Worm (Caenorhabditis elegans) whole organism, L1 larva: ENCODE data around the gene myrf-1.

Experiments
- C04F5.9 ChIP-seq: sonication (generic microtip); optimal IDR thresholded peaks from 2 replicates; lab custom pipeline; 2016; ENCODE audit warnings: missing genetic modification characterization, missing compliant biosample characterization
- C16A3.4 ChIP-seq: fragments of 150-350 bp; optimal IDR thresholded peaks from 2 replicates; lab custom pipeline; 2014; ENCODE audit warnings: missing biosample characterization, missing genetic modification characterization
- C34B4.2 ChIP-seq: sonication (generic microtip); optimal IDR thresholded peaks from 2 replicates; lab custom pipeline; 2017; ENCODE audit warnings: mild to moderate bottlenecking, missing genetic modification characterization, missing compliant biosample characterization
- F16B12.6 ChIP-seq: fragments of 150-350 bp; optimal IDR thresholded peaks from 2 replicates; lab custom pipeline; 2014; ENCODE audit warnings: missing biosample characterization, missing genetic modification characterization
- alr-1 ChIP-seq: fragments of 200-800 bp; sonication (Bioruptor generic); optimal IDR thresholded peaks from 2 replicates; lab custom pipeline; 2018; ENCODE audit warnings: borderline replicate concordance, mild to moderate bottlenecking, missing genetic modification characterization, missing compliant biosample characterization
- aly-2 ChIP-seq: fragments of 150-350 bp; optimal IDR thresholded peaks from 2 replicates; lab custom pipeline; 2014; ENCODE audit warnings: missing biosample characterization, missing genetic modification characterization
- ama-1 ChIP-seq: fragments of 150-350 bp; optimal IDR thresholded peaks from 2 replicates; lab custom pipeline; 2014
- blmp-1 ChIP-seq: fragments of 150-350 bp; optimal IDR thresholded peaks from 2 replicates; lab custom pipeline; 2014; ENCODE audit warnings: missing biosample characterization, missing genetic modification characterization
- ceh-8 ChIP-seq: fragments of 200-800 bp; sonication (Bioruptor generic); optimal IDR thresholded peaks from 2 replicates; lab custom pipeline; 2018; ENCODE audit warnings: mild to moderate bottlenecking, missing genetic modification characterization, moderate library complexity, missing compliant biosample characterization
- ceh-88 ChIP-seq: fragments of 200-800 bp; sonication (Bioruptor generic); IDR thresholded peaks from 2 replicates; pipeline ENCODE4 v1.3.6; 2022; ENCODE audit warnings: missing genetic modification characterization, missing compliant biosample characterization
- ces-1 ChIP-seq: fragments of 150-350 bp; optimal IDR thresholded peaks from 2 replicates; lab custom pipeline; 2014; ENCODE audit warnings: missing biosample characterization, missing genetic modification reagents, missing genetic modification characterization
- dpl-1 ChIP-seq, 3 experiments: fragments of 150-350 bp in 2 of 3; sonication (generic microtip) in 1 of 3; optimal IDR thresholded peaks; 2 replicates each; lab custom pipeline; 2014 to 2017; ENCODE audit warnings: missing biosample characterization in 3 of 3, missing genetic modification characterization in 3 of 3, missing genetic modification reagents in 3 of 3
- dsc-1 ChIP-seq: sonication (generic microtip); optimal IDR thresholded peaks from 2 replicates; lab custom pipeline; 2016; ENCODE audit warnings: mild to moderate bottlenecking, missing genetic modification characterization, missing compliant biosample characterization
- efl-1 ChIP-seq, 4 experiments: fragments of 150-350 bp; optimal IDR thresholded peaks in 3 of 4; peaks in 1 of 4; 1 replicate in 1 of 4; 2 replicates in 3 of 4; lab custom pipeline; 2014; ENCODE audit warnings: missing biosample characterization in 2 of 4, missing genetic modification characterization in 2 of 4, missing genetic modification reagents in 2 of 4
- egl-13 ChIP-seq: sonication (generic microtip); optimal IDR thresholded peaks from 2 replicates; lab custom pipeline; 2016; ENCODE audit warnings: missing genotype, missing genetic modification reagents, missing genetic modification characterization, missing compliant biosample characterization
- egl-27 ChIP-seq, 2 experiments: fragments of 150-350 bp in 1 of 2; sonication (generic microtip); optimal IDR thresholded peaks; 3 replicates each; lab custom pipeline; 2017 to 2018; ENCODE audit warnings: missing biosample characterization in 2 of 2, missing genetic modification characterization in 2 of 2, missing genetic modification reagents in 2 of 2
- elt-3 ChIP-seq, 6 experiments: fragments of 150-350 bp in 1 of 6; sonication (generic microtip); optimal IDR thresholded peaks; 2 replicates each; lab custom pipeline; 2017 to 2018; ENCODE audit warnings: missing biosample characterization in 6 of 6, missing genetic modification characterization in 6 of 6, inconsistent platforms in 1 of 6
- ets-5 ChIP-seq: fragments of 200-800 bp; sonication (Bioruptor generic); IDR thresholded peaks from 2 replicates; pipeline ENCODE4 v1.3.6; 2022; ENCODE audit warnings: missing genetic modification characterization, missing compliant biosample characterization
- fkh-10 ChIP-seq: sonication (generic microtip); optimal IDR thresholded peaks from 2 replicates; lab custom pipeline; 2017; ENCODE audit warnings: missing biosample characterization, missing genetic modification reagents, missing genetic modification characterization
- fkh-4 ChIP-seq: sonication (generic microtip); optimal IDR thresholded peaks from 2 replicates; lab custom pipeline; 2016; ENCODE audit warnings: missing compliant biosample characterization, missing genetic modification characterization, borderline replicate concordance
- hlh-4 ChIP-seq: sonication (generic microtip); optimal IDR thresholded peaks from 2 replicates; lab custom pipeline; 2016; ENCODE audit warnings: mild to moderate bottlenecking, missing genetic modification characterization, missing compliant biosample characterization
- isw-1 ChIP-seq: fragments of 200-800 bp; sonication (Bioruptor generic); IDR thresholded peaks from 2 replicates; pipeline ENCODE4 v1.3.6; 2022; ENCODE audit warnings: missing genetic modification characterization, missing compliant biosample characterization
- lin-13 ChIP-seq: fragments of 150-350 bp; optimal IDR thresholded peaks from 2 replicates; lab custom pipeline; 2014; ENCODE audit warnings: missing biosample characterization, missing genetic modification reagents, missing genetic modification characterization
- lin-15B ChIP-seq: fragments of 150-350 bp; sonication (generic microtip); optimal IDR thresholded peaks from 3 replicates; lab custom pipeline; 2014; ENCODE audit warnings: missing biosample characterization, missing genetic modification characterization
- lin-35 ChIP-seq, 2 experiments: fragments of 150-350 bp; optimal IDR thresholded peaks; 2 replicates each; lab custom pipeline; 2014; ENCODE audit warnings: missing biosample characterization in 2 of 2, missing genetic modification characterization in 2 of 2, missing genetic modification reagents in 2 of 2
- lin-39 ChIP-seq: fragments of 150-350 bp; optimal IDR thresholded peaks from 2 replicates; lab custom pipeline; 2014; ENCODE audit warnings: missing biosample characterization, missing genetic modification reagents, missing genetic modification characterization
- lir-3 ChIP-seq: sonication (generic microtip); optimal IDR thresholded peaks from 2 replicates; lab custom pipeline; 2016; ENCODE audit warnings: mild to moderate bottlenecking, missing genetic modification characterization, moderate library complexity, missing compliant biosample characterization; ENCODE audit not compliant: poor library complexity
- lsy-2 ChIP-seq, 2 experiments: fragments of 150-350 bp; optimal IDR thresholded peaks; 2 replicates each; lab custom pipeline; 2014; ENCODE audit warnings: missing biosample characterization in 2 of 2, missing genetic modification characterization in 2 of 2
- mab-9 ChIP-seq: fragments of 200-800 bp; sonication (Bioruptor generic); IDR thresholded peaks from 2 replicates; pipeline ENCODE4 v1.3.6; 2022; ENCODE audit warnings: missing genetic modification reagents, missing genetic modification characterization, missing compliant biosample characterization
- mdl-1 ChIP-seq, 2 experiments: fragments of 150-350 bp; optimal IDR thresholded peaks; 2 replicates each; lab custom pipeline; 2014 to 2017; ENCODE audit warnings: missing biosample characterization in 2 of 2, missing genetic modification characterization in 2 of 2, inconsistent platforms in 1 of 2
- mep-1 ChIP-seq: fragments of 150-350 bp; optimal IDR thresholded peaks from 2 replicates; lab custom pipeline; 2014; ENCODE audit warnings: missing biosample characterization, missing genetic modification characterization
- nhr-11 ChIP-seq: fragments of 150-350 bp; optimal IDR thresholded peaks from 2 replicates; lab custom pipeline; 2014; ENCODE audit warnings: missing biosample characterization, missing genetic modification characterization
- nhr-12 ChIP-seq: sonication (generic microtip); optimal IDR thresholded peaks from 2 replicates; lab custom pipeline; 2017; ENCODE audit warnings: missing biosample characterization, missing genetic modification characterization
- nhr-19 ChIP-seq: fragments of 200-800 bp; sonication (Bioruptor generic); conservative IDR thresholded peaks from 2 replicates; pipeline ENCODE4 v1.3.6; 2022; ENCODE audit warnings: missing genetic modification characterization, missing compliant biosample characterization
- nhr-20 ChIP-seq: sonication (generic microtip); optimal IDR thresholded peaks from 2 replicates; lab custom pipeline; 2016; ENCODE audit warnings: mild to moderate bottlenecking, missing genetic modification characterization, missing compliant biosample characterization
- nhr-47 ChIP-seq: sonication (generic microtip); optimal IDR thresholded peaks from 2 replicates; lab custom pipeline; 2016; ENCODE audit warnings: mild to moderate bottlenecking, missing genetic modification characterization, moderate library complexity, missing compliant biosample characterization
- nhr-84 ChIP-seq: sonication (generic microtip); optimal IDR thresholded peaks from 2 replicates; lab custom pipeline; 2017; ENCODE audit warnings: missing biosample characterization, missing genetic modification characterization
- pag-3 ChIP-seq: sonication (generic microtip); optimal IDR thresholded peaks from 2 replicates; lab custom pipeline; 2017; ENCODE audit warnings: missing genetic modification characterization, mild to moderate bottlenecking, missing compliant biosample characterization, antibody characterized with exemption, borderline replicate concordance; ENCODE audit not compliant: insufficient read depth
- pqm-1 ChIP-seq: sonication (generic microtip); optimal IDR thresholded peaks from 3 replicates; lab custom pipeline; 2017; ENCODE audit warnings: missing biosample characterization, missing genetic modification characterization
- rnt-1 ChIP-seq: sonication (generic microtip); optimal IDR thresholded peaks from 2 replicates; lab custom pipeline; 2016; ENCODE audit warnings: mild to moderate bottlenecking, missing genetic modification characterization, moderate library complexity, missing compliant biosample characterization
- snpc-4 ChIP-seq: fragments of 150-350 bp; optimal IDR thresholded peaks from 2 replicates; lab custom pipeline; 2014; ENCODE audit warnings: missing biosample characterization, missing genetic modification characterization
- snu-23 ChIP-seq: sonication (generic microtip); optimal IDR thresholded peaks from 2 replicates; lab custom pipeline; 2016; ENCODE audit warnings: missing genetic modification characterization, missing compliant biosample characterization
- sox-4 ChIP-seq: sonication (generic microtip); optimal IDR thresholded peaks from 2 replicates; lab custom pipeline; 2016; ENCODE audit warnings: missing genetic modification characterization, missing compliant biosample characterization
- sup-37 ChIP-seq: fragments of 200-800 bp; sonication (Bioruptor generic); optimal IDR thresholded peaks from 2 replicates; lab custom pipeline; 2018; ENCODE audit warnings: mild to moderate bottlenecking, missing genetic modification characterization, missing compliant biosample characterization
- swsn-7 ChIP-seq: sonication (generic microtip); optimal IDR thresholded peaks from 2 replicates; lab custom pipeline; 2016; ENCODE audit warnings: missing genetic modification characterization, missing compliant biosample characterization
- tbx-2 ChIP-seq: sonication (generic microtip); optimal IDR thresholded peaks from 2 replicates; lab custom pipeline; 2016; ENCODE audit warnings: missing genetic modification characterization, missing compliant biosample characterization
- unc-30 ChIP-seq: sonication (generic microtip); optimal IDR thresholded peaks from 2 replicates; lab custom pipeline; 2017; ENCODE audit warnings: missing biosample characterization, missing genetic modification characterization
- unc-98 ChIP-seq: fragments of 200-800 bp; sonication (Bioruptor generic); IDR thresholded peaks from 2 replicates; pipeline ENCODE4 v1.3.6; 2022; ENCODE audit warnings: missing genetic modification characterization, missing compliant biosample characterization
- xbp-1 ChIP-seq: sonication (generic microtip); optimal IDR thresholded peaks from 2 replicates; lab custom pipeline; 2016; ENCODE audit warnings: missing genetic modification characterization, missing compliant biosample characterization
- ztf-11 ChIP-seq, 2 experiments: sonication (generic microtip); optimal IDR thresholded peaks; 2 replicates each; lab custom pipeline; 2016 to 2017; ENCODE audit warnings: missing genetic modification characterization in 2 of 2, missing biosample characterization in 1 of 2, missing compliant biosample characterization in 1 of 2
- ztf-4 ChIP-seq: fragments of 150-350 bp; optimal IDR thresholded peaks from 2 replicates; lab custom pipeline; 2014; ENCODE audit warnings: missing biosample characterization, missing genetic modification characterization

myrf-1 gene

ce11 chrII:10550872-10551647 is 48.7 kb upstream of the myrf-1 start (continued):
- TF ChIP-seq ama-1 (lab: Kevin White, UChicago) (peak; percentile 25), unc-30 (tag; lab: Kevin White, UChicago) (no peak), nhr-47 (peak; percentile 38), dpl-1 (GFP tag; optimal IDR thresholded peaks at IDR 0.05; lab: Kevin White, UChicago) (no peak), dsc-1 (tag; lab: Kevin White, UChicago) (peak; percentile 32), lsy-2 (tag; optimal IDR thresholded peaks at IDR 0.05; lab: Kevin White, UChicago) (peak; percentile 14 to 26), ceh-88 (GFP tag; lab: Robert Waterston, UW) (no peak), pqm-1 (tag; lab: Kevin White, UChicago) (no peak), sox-4 (tag; lab: Kevin White, UChicago) (no peak), blmp-1 (tag; lab: Kevin White, UChicago) (peak; percentile 28), hlh-4 (tag; lab: Kevin White, UChicago) (no peak), isw-1 (GFP tag; lab: Robert Waterston, UW) (no peak), C34B4.2 (tag; lab: Kevin White, UChicago) (no peak), nhr-19 (GFP tag; lab: Robert Waterston, UW) (0 out of 2 replicates have a peak, but pooled peaks have one; percentile 19), lin-15B (tag; lab: Kevin White, UChicago) (no peak), C16A3.4 (tag; lab: Kevin White, UChicago) (no peak), mep-1 (tag; lab: Kevin White, UChicago) (peak; percentile 54), mdl-1 (tag; optimal IDR thresholded peaks at IDR 0.05; lab: Kevin White, UChicago) (peak in 1 of 2 experiments; percentile 35), lin-39 (peak; percentile 12), ztf-4 (tag; lab: Kevin White, UChicago) (peak; percentile 23), efl-1 (optimal IDR thresholded peaks at IDR 0.05; lab: Kevin White, UChicago) (no peak), efl-1 (GFP tag; optimal IDR thresholded peaks at IDR 0.05 in 1 of 2; lab: Kevin White, UChicago) (peak in 1 of 2 experiments; percentile 16), snu-23 (GFP tag; lab: Kevin White, UChicago) (peak; percentile 12), aly-2 (tag; lab: Kevin White, UChicago) (no peak), egl-27 (tag; optimal IDR thresholded peaks at IDR 0.05; lab: Kevin White, UChicago) (no peak), sup-37 (GFP tag; lab: Kevin White, UChicago) (no peak), ets-5 (GFP tag; lab: Robert Waterston, UW) (no peak), tbx-2 (tag; lab: Kevin White, UChicago) (no peak), lin-13 (GFP tag; lab: Kevin White, UChicago) (no peak), rnt-1 (tag; lab: Kevin White, UChicago) (no peak), nhr-20 (tag; lab: Kevin White, UChicago) (peak; percentile 39), C04F5.9 (tag; lab: Kevin White, UChicago) (no peak), fkh-10 (GFP tag; lab: Kevin White, UChicago) (no peak), unc-98 (no peak), mab-9 (GFP tag; lab: Robert Waterston, UW) (no peak), egl-13 (tag; lab: Kevin White, UChicago) (no peak), nhr-11 (tag; lab: Kevin White, UChicago) (no peak), alr-1 (tag; lab: Kevin White, UChicago) (no peak), ztf-11 (tag; optimal IDR thresholded peaks at IDR 0.05; lab: Kevin White, UChicago) (no peak), lir-3 (tag; lab: Kevin White, UChicago) (no peak), lin-35 (GFP tag; optimal IDR thresholded peaks at IDR 0.05; lab: Kevin White, UChicago) (no peak), swsn-7 (tag; lab: Kevin White, UChicago) (peak; percentile 23), nhr-84 (tag; lab: Kevin White, UChicago) (no peak), nhr-12 (no peak), ces-1 (no peak), xbp-1 (tag; lab: Kevin White, UChicago) (peak; percentile 5), snpc-4 (tag; lab: Kevin White, UChicago) (no peak), pag-3 (tag; lab: Kevin White, UChicago) (no peak), elt-3 (tag; optimal IDR thresholded peaks at IDR 0.05; lab: Kevin White, UChicago) (peak in 1 of 6 experiments; percentile 74), fkh-4 (tag; lab: Kevin White, UChicago) (no peak), ceh-8 (GFP tag; lab: Kevin White, UChicago) (peak; percentile 63), F16B12.6 (tag; lab: Kevin White, UChicago) (no peak)
